Worm (Caenorhabditis elegans) whole organism, young adult: Measurements from ENCODE around the gene edg-1.

Experiments used
- F49E8.2 ChIP-seq: sonication (generic microtip); optimal IDR thresholded peaks from 3 replicates; lab custom pipeline; 2017; ENCODE audit warnings: missing genetic modification characterization, mild to moderate bottlenecking, missing compliant biosample characterization, antibody characterized with exemption, moderate library complexity; ENCODE audit not compliant: insufficient read depth
- ama-1 ChIP-seq, 3 experiments: fragments of 150-350 bp in 1 of 3; sonication (generic microtip) in 2 of 3; optimal IDR thresholded peaks; 2 replicates each; lab custom pipeline; 2014 to 2018; ENCODE audit warnings: missing biosample characterization in 2 of 3, missing genetic modification characterization in 2 of 3, missing genetic modification reagents in 2 of 3
- attf-6 ChIP-seq: fragments of 200-800 bp; sonication (Bioruptor generic); IDR thresholded peaks from 2 replicates; pipeline ENCODE4 v1.3.6; 2022; ENCODE audit warnings: missing genetic modification reagents, missing genetic modification characterization, missing compliant biosample characterization
- ceh-79 ChIP-seq: sonication (generic microtip); optimal IDR thresholded peaks from 2 replicates; lab custom pipeline; 2017; ENCODE audit warnings: mild to moderate bottlenecking, missing genetic modification characterization, missing compliant biosample characterization
- let-526 ChIP-seq: fragments of 200-800 bp; sonication (Bioruptor generic); IDR thresholded peaks from 2 replicates; pipeline ENCODE4 v1.3.6; 2022; ENCODE audit warnings: missing genetic modification reagents, missing genetic modification characterization, missing compliant biosample characterization
- lir-1 ChIP-seq: fragments of 200-800 bp; sonication (Bioruptor generic); conservative IDR thresholded peaks from 2 replicates; pipeline ENCODE4 v1.3.6; 2022; ENCODE audit warnings: missing genetic modification reagents, missing genetic modification characterization, missing compliant biosample characterization
- pha-4 ChIP-seq: fragments of 150-350 bp; sonication (generic microtip); optimal IDR thresholded peaks from 2 replicates; lab custom pipeline; 2014; ENCODE audit warnings: missing biosample characterization, missing genetic modification reagents, missing genetic modification characterization
- rpc-1 ChIP-seq, 2 experiments: fragments of 150-350 bp in 1 of 2; sonication (generic microtip) in 1 of 2; optimal IDR thresholded peaks; 2 replicates each; lab custom pipeline; 2014 to 2018; ENCODE audit warnings: missing biosample characterization in 1 of 2, missing genetic modification characterization in 1 of 2, missing genetic modification reagents in 1 of 2, missing genotype in 1 of 2

- no peak for TF ChIP-seq rpc-1 (optimal IDR thresholded peaks at IDR 0.05; lab: Kevin White, UChicago)
- no peak for TF ChIP-seq rpc-1 (tag; optimal IDR thresholded peaks at IDR 0.05; lab: Kevin White, UChicago)
- TF ChIP-seq pha-4, result no peak
- TF ChIP-seq F49E8.2, result no peak
- TF ChIP-seq let-526, result no peak
- TF ChIP-seq ceh-79 (tag; lab: Kevin White, UChicago), result no peak
- no peak for TF ChIP-seq attf-6 (GFP tag; lab: Robert Waterston, UW)
- TF ChIP-seq lir-1 (GFP tag; lab: Robert Waterston, UW), result no peak
- no peak for TF ChIP-seq ama-1 (optimal IDR thresholded peaks at IDR 0.05; lab: Kevin White, UChicago)
- TF ChIP-seq ama-1 (GFP tag; optimal IDR thresholded peaks at IDR 0.05; lab: Kevin White, UChicago), result no peak
These were observed 15.6 kb upstream of the edg-1 start for ce11 chrIV:11304970-11305369.
